Fruit fly (Drosophila melanogaster) whole organism, prepupa: ENCODE data around the gene zfh1.

ENCODE experiments used
- Blimp-1 ChIP-seq: fragments of 200-800 bp; sonication (Bioruptor generic); optimal IDR thresholded peaks from 3 replicates; lab custom pipeline; 2017; ENCODE audit warnings: missing biosample characterization, missing genetic modification characterization, mild to moderate bottlenecking, moderate library complexity, missing genetic modification reagents
- CG10669 ChIP-seq: fragments of 200-800 bp; sonication (Bioruptor generic); optimal IDR thresholded peaks from 3 replicates; lab custom pipeline; 2018; ENCODE audit warnings: missing biosample characterization, mild to moderate bottlenecking, missing genetic modification characterization, moderate library complexity
- CG11294 ChIP-seq: fragments of 200-800 bp; sonication (Bioruptor generic); IDR thresholded peaks from 2 replicates; pipeline ENCODE4 v1.3.6; 2022; ENCODE audit warnings: missing biosample characterization, missing genetic modification characterization
- CG11902 ChIP-seq: fragments of 200-800 bp; sonication (Bioruptor generic); optimal IDR thresholded peaks from 3 replicates; lab custom pipeline; 2016; ENCODE audit warnings: missing biosample characterization, missing genetic modification characterization
- CG15336 ChIP-seq: fragments of 200-800 bp; sonication (Bioruptor generic); IDR thresholded peaks from 2 replicates; pipeline ENCODE4 v1.3.6; 2022; ENCODE audit warnings: missing biosample characterization, missing genetic modification characterization
- CG1621 ChIP-seq: fragments of 200-800 bp; sonication (Bioruptor generic); optimal IDR thresholded peaks from 3 replicates; lab custom pipeline; 2018; ENCODE audit warnings: missing biosample characterization, mild to moderate bottlenecking, missing genetic modification characterization
- CG3032 ChIP-seq: fragments of 200-800 bp; optimal IDR thresholded peaks from 2 replicates; lab custom pipeline; 2019; ENCODE audit warnings: missing biosample characterization, mild to moderate bottlenecking, missing genetic modification characterization, moderate library complexity
- CG31627 ChIP-seq: fragments of 200-800 bp; sonication (Bioruptor generic); optimal IDR thresholded peaks from 3 replicates; lab custom pipeline; 2016; ENCODE audit warnings: missing biosample characterization, missing genetic modification characterization
- CG6163 ChIP-seq: fragments of 200-800 bp; sonication (Bioruptor generic); IDR thresholded peaks from 3 replicates; pipeline ENCODE4 v1.3.6; 2022; ENCODE audit warnings: missing biosample characterization, missing genetic modification characterization
- CG6276 ChIP-seq: fragments of 200-800 bp; sonication (Bioruptor generic); optimal IDR thresholded peaks from 2 replicates; lab custom pipeline; 2017; ENCODE audit warnings: missing biosample characterization, mild to moderate bottlenecking, missing genetic modification characterization
- CG6808 ChIP-seq: fragments of 200-800 bp; sonication (Bioruptor generic); optimal IDR thresholded peaks from 3 replicates; lab custom pipeline; 2017; ENCODE audit warnings: missing biosample characterization, missing genetic modification characterization, mild to moderate bottlenecking, moderate library complexity, missing genetic modification reagents
- CG6854 ChIP-seq: fragments of 200-800 bp; sonication (Bioruptor generic); optimal IDR thresholded peaks from 2 replicates; lab custom pipeline; 2017; ENCODE audit warnings: missing biosample characterization, mild to moderate bottlenecking, missing genetic modification characterization
- CG7368 ChIP-seq: fragments of 200-800 bp; sonication (Bioruptor generic); optimal IDR thresholded peaks from 3 replicates; lab custom pipeline; 2016; ENCODE audit warnings: missing biosample characterization, missing genetic modification characterization
- CG8119 ChIP-seq: fragments of 200-800 bp; sonication (Bioruptor generic); IDR thresholded peaks from 3 replicates; pipeline ENCODE4 v1.3.6; 2022; ENCODE audit warnings: missing biosample characterization, missing genetic modification characterization
- CG8632 ChIP-seq: fragments of 200-800 bp; sonication (Bioruptor generic); optimal IDR thresholded peaks from 3 replicates; lab custom pipeline; 2016; ENCODE audit warnings: missing biosample characterization, missing genetic modification characterization
- CG9139 ChIP-seq: fragments of 200-800 bp; sonication (Bioruptor generic); optimal IDR thresholded peaks from 3 replicates; lab custom pipeline; 2017; ENCODE audit warnings: missing biosample characterization, mild to moderate bottlenecking, missing genetic modification characterization
- Eip75B ChIP-seq: fragments of 200-800 bp; sonication (Bioruptor generic); optimal IDR thresholded peaks from 3 replicates; lab custom pipeline; 2016; ENCODE audit warnings: missing biosample characterization, missing genetic modification characterization
- Eip78C ChIP-seq: fragments of 200-800 bp; sonication (Bioruptor generic); peaks from one replicate; lab custom pipeline; 2016; ENCODE audit warnings: missing biosample characterization, missing genetic modification characterization
- Eip93F ChIP-seq: fragments of 200-800 bp; sonication (Bioruptor generic); optimal IDR thresholded peaks from 2 replicates; lab custom pipeline; 2016; ENCODE audit warnings: missing biosample characterization, mild to moderate bottlenecking, missing genetic modification characterization
- Hr38 ChIP-seq: sonication (Bioruptor generic); optimal IDR thresholded peaks from 2 replicates; lab custom pipeline; 2016; ENCODE audit warnings: missing biosample characterization, missing genetic modification characterization
- Hr39 ChIP-seq: fragments of 200-800 bp; sonication (Bioruptor generic); optimal IDR thresholded peaks from 2 replicates; lab custom pipeline; 2016; ENCODE audit warnings: missing biosample characterization, missing genetic modification characterization
- Lpt ChIP-seq: fragments of 200-800 bp; sonication (Bioruptor generic); optimal IDR thresholded peaks from 3 replicates; lab custom pipeline; 2016; ENCODE audit warnings: missing biosample characterization, missing genetic modification characterization
- Met ChIP-seq: fragments of 200-800 bp; sonication (Bioruptor generic); optimal IDR thresholded peaks from 3 replicates; lab custom pipeline; 2016; ENCODE audit warnings: missing biosample characterization, missing genetic modification characterization
- OdsH ChIP-seq: fragments of 200-800 bp; sonication (Bioruptor generic); optimal IDR thresholded peaks from 3 replicates; lab custom pipeline; 2016; ENCODE audit warnings: missing biosample characterization, missing genetic modification characterization
- Smox ChIP-seq: fragments of 200-800 bp; sonication (Bioruptor generic); optimal IDR thresholded peaks from 3 replicates; lab custom pipeline; 2016; ENCODE audit warnings: missing biosample characterization, missing genetic modification characterization
- Sox14 ChIP-seq: fragments of 200-800 bp; sonication (Bioruptor generic); optimal IDR thresholded peaks from 3 replicates; lab custom pipeline; 2016; ENCODE audit warnings: missing biosample characterization, missing genetic modification characterization
- achi ChIP-seq: fragments of 200-800 bp; sonication (Bioruptor generic); optimal IDR thresholded peaks from 3 replicates; lab custom pipeline; 2016; ENCODE audit warnings: missing biosample characterization, missing genetic modification characterization
- cyc ChIP-seq: fragments of 200-800 bp; sonication (Bioruptor generic); optimal IDR thresholded peaks from 3 replicates; lab custom pipeline; 2016; ENCODE audit warnings: missing biosample characterization, missing genetic modification characterization
- dac ChIP-seq: fragments of 200-800 bp; sonication (Bioruptor generic); optimal IDR thresholded peaks from 2 replicates; lab custom pipeline; 2017; ENCODE audit warnings: missing biosample characterization, mild to moderate bottlenecking, missing genetic modification characterization
- dsx ChIP-seq: fragments of 200-800 bp; optimal IDR thresholded peaks from 3 replicates; lab custom pipeline; 2019; ENCODE audit warnings: missing biosample characterization, mild to moderate bottlenecking, missing genetic modification characterization, moderate library complexity; ENCODE audit not compliant: poor library complexity, severe bottlenecking
- esn ChIP-seq: fragments of 200-800 bp; sonication (Bioruptor generic); optimal IDR thresholded peaks from 2 replicates; lab custom pipeline; 2016; ENCODE audit warnings: missing biosample characterization, mild to moderate bottlenecking, missing genetic modification characterization, moderate library complexity
- fd59A ChIP-seq: fragments of 200-800 bp; sonication (Bioruptor generic); optimal IDR thresholded peaks from 2 replicates; lab custom pipeline; 2017; ENCODE audit warnings: missing biosample characterization, mild to moderate bottlenecking, missing genetic modification characterization, missing genetic modification reagents
- fkh ChIP-seq: fragments of 200-800 bp; sonication (Bioruptor generic); optimal IDR thresholded peaks from 3 replicates; lab custom pipeline; 2017; ENCODE audit warnings: missing biosample characterization, mild to moderate bottlenecking, missing genetic modification characterization, moderate library complexity
- lz ChIP-seq: fragments of 200-800 bp; sonication (Bioruptor generic); optimal IDR thresholded peaks from 3 replicates; lab custom pipeline; 2016; ENCODE audit warnings: missing biosample characterization, missing genetic modification characterization
- pdm3 ChIP-seq: fragments of 200-800 bp; sonication (Bioruptor generic); optimal IDR thresholded peaks from 3 replicates; lab custom pipeline; 2016; ENCODE audit warnings: missing biosample characterization, missing genetic modification characterization
- salr ChIP-seq, 2 experiments: fragments of 200-800 bp; sonication (Bioruptor generic); optimal IDR thresholded peaks; 3 replicates each; lab custom pipeline; 2016 to 2018; ENCODE audit warnings: missing biosample characterization in 2 of 2, missing genetic modification characterization in 2 of 2, mild to moderate bottlenecking in 1 of 2
- ss ChIP-seq, 2 experiments: fragments of 200-800 bp; sonication (Bioruptor generic); optimal IDR thresholded peaks; 2 replicates in 1 of 2; 3 replicates in 1 of 2; lab custom pipeline; 2017 to 2018; ENCODE audit warnings: mild to moderate bottlenecking in 2 of 2, missing biosample characterization in 2 of 2, missing genetic modification characterization in 2 of 2, moderate library complexity in 1 of 2
- topi ChIP-seq: fragments of 200-800 bp; sonication (Bioruptor generic); optimal IDR thresholded peaks from 3 replicates; lab custom pipeline; 2016; ENCODE audit warnings: missing biosample characterization, missing genetic modification characterization

Gene zfh1

DNA sequence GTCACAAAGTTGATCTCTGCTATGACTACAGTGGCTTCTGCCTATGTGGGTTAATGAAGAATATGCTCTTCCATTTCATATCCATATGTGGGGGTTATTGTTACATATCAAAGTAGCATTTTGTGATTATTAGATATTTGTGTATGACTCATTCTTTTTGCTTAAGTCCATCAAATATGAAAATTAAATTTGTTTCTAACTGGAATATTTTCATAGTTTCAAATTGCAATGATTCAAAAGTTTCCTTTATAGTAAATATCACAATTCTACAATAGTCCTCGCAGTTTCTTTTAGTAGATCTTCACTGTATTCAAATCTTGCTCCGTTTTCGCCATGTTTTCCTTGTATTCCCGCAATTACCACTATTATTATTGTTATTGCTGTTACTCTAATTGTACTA lies 39.5 kb downstream of the zfh1 start (continued):
- peak; percentile 92 for TF ChIP-seq Eip78C (GFP tag; lab: Kevin White, UChicago)
- peak; percentile 53 for TF ChIP-seq Hr39 (GFP tag; lab: Kevin White, UChicago)
- peak; percentile 24 for TF ChIP-seq cyc (GFP tag; lab: Kevin White, UChicago)
- TF ChIP-seq CG8632 (GFP tag; lab: Kevin White, UChicago), result peak; percentile 54
- peak; percentile 52 for TF ChIP-seq CG31627 (GFP tag; lab: Kevin White, UChicago)
- TF ChIP-seq CG15336 (GFP tag; lab: Robert Waterston, UW), result peak; percentile 85
- peak; percentile 68 for TF ChIP-seq CG11294
- TF ChIP-seq dsx (GFP tag; lab: Kevin White, UChicago), result peak; percentile 69

DNA sequence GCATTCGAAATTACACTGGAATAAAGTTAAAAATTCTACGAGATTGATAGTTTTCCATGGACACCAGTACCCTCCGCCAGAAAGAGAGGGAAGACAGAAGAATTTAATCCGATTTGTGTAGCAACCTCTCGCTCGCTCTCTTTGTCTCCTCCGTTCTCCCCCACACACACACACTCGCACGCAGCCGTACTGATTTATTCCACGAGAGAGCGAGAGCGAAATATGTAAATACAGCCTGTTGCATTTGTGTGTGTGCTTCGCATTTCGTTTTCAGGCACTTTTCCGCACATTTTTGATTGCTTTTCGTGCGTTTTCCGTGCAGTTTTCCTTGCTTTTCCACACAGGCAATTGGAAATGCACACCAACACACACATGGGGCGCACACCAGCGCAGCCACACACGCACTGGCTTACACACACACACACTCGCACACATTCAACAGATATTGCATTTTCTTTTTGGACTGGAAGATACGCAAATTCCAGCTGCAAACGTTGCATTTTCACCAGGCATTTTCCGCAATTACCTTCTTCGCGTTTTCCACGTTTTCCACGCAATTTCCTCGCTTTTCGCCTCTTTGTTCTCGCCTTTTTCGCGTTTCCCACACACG lies 40.1 kb downstream of the zfh1 start:
- TF ChIP-seq lz (no peak), fd59A (GFP tag; lab: Kevin White, UChicago) (no peak), Hr38 (GFP tag; lab: Kevin White, UChicago) (no peak), CG9139 (peak; percentile 25), CG7368 (GFP tag; lab: Kevin White, UChicago) (no peak), Sox14 (GFP tag; lab: Kevin White, UChicago) (peak; percentile 66), topi (no peak), CG6163 (GFP tag; lab: Robert Waterston, UW) (peak; percentile 48; the same call in 1 of the 3 replicates), ss (GFP tag; optimal IDR thresholded peaks at IDR 0.05; lab: Kevin White, UChicago) (peak; percentile 20 to 39), CG1621 (tag; lab: Kevin White, UChicago) (peak; percentile 5), Eip78C (GFP tag; lab: Kevin White, UChicago) (peak; percentile 63), pdm3 (GFP tag; lab: Kevin White, UChicago) (no peak), Smox (no peak), CG6276 (GFP tag; lab: Kevin White, UChicago) (no peak), CG15336 (GFP tag; lab: Robert Waterston, UW) (peak; percentile 35; the same call in 1 of the 2 replicates), CG8119 (GFP tag; lab: Robert Waterston, UW) (no peak), CG3032 (tag; lab: Kevin White, UChicago) (no peak), fkh (GFP tag; lab: Kevin White, UChicago) (peak; percentile 73), CG11294 (no peak)

DNA sequence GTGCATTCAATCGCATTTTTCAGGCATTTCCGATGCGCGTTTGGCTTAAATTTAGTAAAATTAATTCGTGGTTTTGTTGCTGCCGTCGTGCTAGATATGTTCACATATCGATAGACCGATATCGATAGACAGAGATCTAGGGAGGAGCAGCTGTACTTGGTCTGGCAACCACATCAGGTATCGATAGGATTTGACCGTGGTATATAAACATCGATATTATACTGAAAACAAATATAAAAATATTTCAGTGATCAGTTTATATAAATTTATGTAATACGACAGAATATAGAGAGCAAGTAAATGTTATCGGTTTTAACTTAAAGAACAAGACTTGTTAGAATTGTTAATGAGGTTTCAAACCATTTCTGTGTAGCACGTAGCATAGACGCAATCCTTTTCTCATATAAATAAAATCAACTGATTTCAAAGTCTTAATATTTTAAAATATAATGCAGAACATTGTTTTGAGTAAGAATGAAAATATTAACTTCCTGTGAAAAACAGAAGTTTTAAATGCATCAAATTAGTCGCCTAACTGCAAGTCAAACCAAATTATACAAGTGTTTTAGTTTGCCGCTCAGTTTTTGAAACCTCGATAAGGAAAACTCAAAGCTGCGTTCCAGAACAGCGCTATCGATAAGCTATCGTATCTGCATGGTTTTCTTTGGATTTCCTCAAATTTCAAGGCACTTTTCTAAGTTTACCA lies 40.9 kb downstream of the zfh1 start, which contains the start of the genes wts and dj-1beta:
Gene wts, minus strand, starts transcription at position 130 of the 706 bp plus-strand sequence.
Gene dj-1beta, plus strand, starts transcription at position 628 of the 706 bp plus-strand sequence.
- peak; percentile 49 for TF ChIP-seq Eip78C (GFP tag; lab: Kevin White, UChicago)
- no peak for TF ChIP-seq CG11902 (GFP tag; lab: Kevin White, UChicago)
- TF ChIP-seq Sox14 (GFP tag; lab: Kevin White, UChicago), result no peak
- TF ChIP-seq Lpt, result no peak
- peak; percentile 12 for TF ChIP-seq Smox
- TF ChIP-seq, all 60 proteins: peak for 2

DNA sequence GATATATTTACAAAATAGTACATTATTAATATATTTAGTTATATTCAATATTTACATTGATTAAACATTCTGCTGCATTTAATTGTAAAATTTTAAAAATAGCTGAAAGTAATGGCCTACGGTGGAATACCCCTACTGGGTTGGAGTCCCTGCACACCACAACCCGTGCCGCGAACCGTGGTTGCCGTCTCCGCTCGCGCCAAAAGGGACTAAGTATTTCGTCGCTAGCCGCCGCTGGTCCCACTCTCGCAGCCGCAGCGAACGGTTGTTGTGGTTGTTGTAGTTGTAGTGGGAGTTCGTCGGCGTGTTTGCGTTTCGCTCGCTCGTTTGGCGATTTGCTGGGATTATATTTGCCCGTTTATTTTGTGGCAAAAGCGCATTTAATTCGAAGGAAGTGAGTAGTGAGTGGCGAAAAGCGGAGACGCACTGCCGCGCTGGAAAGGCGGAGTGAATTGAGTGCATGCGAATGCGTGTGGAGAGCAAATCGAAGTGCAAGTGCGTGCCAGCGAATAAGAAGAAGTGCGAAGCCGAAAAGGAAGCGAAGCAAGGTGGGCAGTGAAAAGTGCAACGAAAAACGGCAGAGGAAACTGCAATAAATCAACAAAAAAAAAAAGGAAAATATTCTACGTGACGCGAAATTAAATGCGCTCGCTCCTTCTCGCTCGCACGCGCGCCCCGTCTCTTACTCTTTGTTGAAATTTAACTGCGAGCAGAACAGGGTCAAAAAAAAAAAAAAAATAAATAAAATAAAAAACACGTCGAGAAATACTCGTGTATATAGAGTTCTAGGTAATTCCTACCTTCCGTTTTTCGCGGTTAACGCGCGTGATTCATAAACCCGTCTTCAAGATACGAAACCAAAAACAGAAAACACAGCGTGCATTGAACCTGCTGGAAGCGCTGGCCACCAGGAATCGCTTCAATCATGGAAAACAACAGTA lies 42.9 kb downstream of the zfh1 start, which contains the start of gene cindr:
Gene cindr, plus strand, starts transcription at position 272 of the 941 bp plus-strand sequence.
- TF ChIP-seq Hr39 (GFP tag; lab: Kevin White, UChicago), result peak; percentile 38
- TF ChIP-seq achi (GFP tag; lab: Kevin White, UChicago), result peak; percentile 28
- TF ChIP-seq salr (GFP tag; optimal IDR thresholded peaks at IDR 0.05; lab: Kevin White, UChicago), result peak in 1 of 2 experiments; percentile 38
- peak; percentile 64; the same call in 2 of the 3 replicates for TF ChIP-seq CG8119 (GFP tag; lab: Robert Waterston, UW)
- no peak for TF ChIP-seq dac (GFP tag; lab: Kevin White, UChicago)
- TF ChIP-seq CG1621 (tag; lab: Kevin White, UChicago), result peak; percentile 48
- TF ChIP-seq CG6276 (GFP tag; lab: Kevin White, UChicago), result peak; percentile 26
- peak; percentile 54 for TF ChIP-seq Eip75B (GFP tag; lab: Kevin White, UChicago)
- TF ChIP-seq Eip93F, result peak; percentile 39
- TF ChIP-seq Smox, result no peak
- TF ChIP-seq lz, result peak; percentile 6
- peak; percentile 68 for TF ChIP-seq CG6808
- TF ChIP-seq OdsH (GFP tag; lab: Kevin White, UChicago), result peak; percentile 26
- peak; percentile 5 for TF ChIP-seq CG7368 (GFP tag; lab: Kevin White, UChicago)
- TF ChIP-seq CG6854 (GFP tag; lab: Kevin White, UChicago), result peak; percentile 78
- peak; percentile 31 for TF ChIP-seq esn (GFP tag; lab: Kevin White, UChicago)
- peak; percentile 2 for TF ChIP-seq Blimp-1 (GFP tag; lab: Kevin White, UChicago)
- no peak for TF ChIP-seq CG11902 (GFP tag; lab: Kevin White, UChicago)
- peak; percentile 23 for TF ChIP-seq cyc (GFP tag; lab: Kevin White, UChicago)
- TF ChIP-seq pdm3 (GFP tag; lab: Kevin White, UChicago), result peak; percentile 13
- peak; percentile 22 for TF ChIP-seq CG3032 (tag; lab: Kevin White, UChicago)
- TF ChIP-seq Met (GFP tag; lab: Kevin White, UChicago), result no peak
- TF ChIP-seq CG6163 (GFP tag; lab: Robert Waterston, UW), result peak; percentile 65
- TF ChIP-seq CG10669, result no peak
